Fruit fly (Drosophila melanogaster) whole organism, embryonic: ENCODE data around the gene Rab19.

Experiments used
- Adf1 ChIP-seq: fragments of 200-800 bp; sonication (Bioruptor generic); IDR thresholded peaks from 2 replicates; pipeline ENCODE4 v1.3.6; 2022; ENCODE audit warnings: missing biosample characterization, missing genetic modification characterization
- Bgb ChIP-seq: fragments of 200-800 bp; sonication (Bioruptor generic); IDR thresholded peaks from 2 replicates; pipeline ENCODE4 v1.3.6; 2022; ENCODE audit warnings: missing biosample characterization, missing genetic modification characterization; ENCODE audit not compliant: partially characterized antibody
- BtbVII ChIP-seq: fragments of 200-800 bp; sonication (Bioruptor generic); optimal IDR thresholded peaks from 3 replicates; lab custom pipeline; 2017; ENCODE audit warnings: missing biosample characterization, mild to moderate bottlenecking, missing genetic modification characterization
- CG10274 ChIP-seq: fragments of 200-800 bp; sonication (Bioruptor generic); optimal IDR thresholded peaks from 3 replicates; lab custom pipeline; 2017; ENCODE audit warnings: missing biosample characterization, mild to moderate bottlenecking, missing genetic modification characterization
- CG10321 ChIP-seq: fragments of 200-800 bp; sonication (Bioruptor generic); IDR thresholded peaks from 2 replicates; pipeline ENCODE4 v1.3.6; 2022; ENCODE audit warnings: missing biosample characterization, missing genetic modification characterization
- CG10462 ChIP-seq: fragments of 200-800 bp; sonication (Bioruptor generic); optimal IDR thresholded peaks from 2 replicates; lab custom pipeline; 2016; ENCODE audit warnings: missing biosample characterization, missing genetic modification characterization
- CG11085 ChIP-seq: fragments of 200-800 bp; sonication (Bioruptor generic); IDR thresholded peaks from 2 replicates; pipeline ENCODE4 v1.3.6; 2022; ENCODE audit warnings: missing biosample characterization, missing genetic modification characterization
- CG12299 ChIP-seq: fragments of 200-800 bp; sonication (Bioruptor generic); optimal IDR thresholded peaks from 2 replicates; lab custom pipeline; 2018; ENCODE audit warnings: missing biosample characterization, mild to moderate bottlenecking, missing genetic modification characterization
- CG13287 ChIP-seq: fragments of 200-800 bp; sonication (Bioruptor generic); IDR thresholded peaks from 2 replicates; pipeline ENCODE4 v1.3.6; 2022; ENCODE audit warnings: missing biosample characterization, missing genetic modification characterization; ENCODE audit not compliant: partially characterized antibody
- CG13624 ChIP-seq: fragments of 200-800 bp; sonication (Bioruptor generic); optimal IDR thresholded peaks from 2 replicates; lab custom pipeline; 2016; ENCODE audit warnings: missing biosample characterization, missing genetic modification characterization
- CG15514 ChIP-seq: fragments of 200-800 bp; sonication (Bioruptor generic); optimal IDR thresholded peaks from 3 replicates; lab custom pipeline; 2017; ENCODE audit warnings: missing biosample characterization, missing genetic modification characterization, mild to moderate bottlenecking, moderate library complexity, missing genetic modification reagents
- CG15601 ChIP-seq: fragments of 200-800 bp; sonication (Bioruptor generic); optimal IDR thresholded peaks from 3 replicates; lab custom pipeline; 2019; ENCODE audit warnings: missing biosample characterization, mild to moderate bottlenecking, missing genetic modification characterization, moderate library complexity
- CG1603 ChIP-seq: fragments of 200-800 bp; sonication (Bioruptor generic); optimal IDR thresholded peaks from 2 replicates; lab custom pipeline; 2019; ENCODE audit warnings: missing biosample characterization, mild to moderate bottlenecking, missing genetic modification characterization, moderate library complexity
- CG17612 ChIP-seq: fragments of 200-800 bp; sonication (Bioruptor generic); IDR thresholded peaks from 2 replicates; pipeline ENCODE4 v1.3.6; 2022; ENCODE audit warnings: missing biosample characterization, missing genetic modification characterization
- CG17829 ChIP-seq: fragments of 200-800 bp; optimal IDR thresholded peaks from 2 replicates; lab custom pipeline; 2019; ENCODE audit warnings: missing biosample characterization, mild to moderate bottlenecking, missing genetic modification characterization, moderate library complexity
- CG31224 ChIP-seq: fragments of 200-800 bp; sonication (Bioruptor generic); IDR thresholded peaks from 2 replicates; pipeline ENCODE4 v1.3.6; 2022; ENCODE audit warnings: missing biosample characterization, missing genetic modification characterization
- CG34422 ChIP-seq: fragments of 200-800 bp; sonication (Bioruptor generic); IDR thresholded peaks from 3 replicates; pipeline ENCODE4 v1.3.6; 2022; ENCODE audit warnings: missing biosample characterization, missing genetic modification characterization
- CG4424 ChIP-seq: fragments of 200-800 bp; sonication (Bioruptor generic); optimal IDR thresholded peaks from 3 replicates; lab custom pipeline; 2016; ENCODE audit warnings: missing biosample characterization, missing genetic modification characterization
- CG4707 ChIP-seq: fragments of 200-800 bp; sonication (Bioruptor generic); optimal IDR thresholded peaks from 2 replicates; lab custom pipeline; 2018; ENCODE audit warnings: missing biosample characterization, mild to moderate bottlenecking, missing genetic modification characterization, moderate library complexity
- CG6654 ChIP-seq: fragments of 200-800 bp; sonication (Bioruptor generic); optimal IDR thresholded peaks from 2 replicates; lab custom pipeline; 2017; ENCODE audit warnings: missing biosample characterization, mild to moderate bottlenecking, missing genetic modification characterization
- CG8290 ChIP-seq, 3 experiments: fragments of 200-800 bp; sonication (Bioruptor generic); optimal IDR thresholded peaks; 2 replicates each; lab custom pipeline; 2016 to 2019; ENCODE audit warnings: missing biosample characterization in 3 of 3, missing genetic modification characterization in 3 of 3, mild to moderate bottlenecking in 2 of 3, moderate library complexity in 1 of 3
- CG8388 ChIP-seq: fragments of 200-800 bp; sonication (Bioruptor generic); optimal IDR thresholded peaks from 2 replicates; lab custom pipeline; 2019; ENCODE audit warnings: missing biosample characterization, mild to moderate bottlenecking, missing genetic modification characterization, moderate library complexity
- CG9609 ChIP-seq: fragments of 200-800 bp; sonication (Bioruptor generic); optimal IDR thresholded peaks from 3 replicates; lab custom pipeline; 2016; ENCODE audit warnings: missing biosample characterization, missing genetic modification characterization
- CG9817 ChIP-seq: fragments of 200-800 bp; sonication (Bioruptor generic); optimal IDR thresholded peaks from 2 replicates; lab custom pipeline; 2018; ENCODE audit warnings: missing biosample characterization, mild to moderate bottlenecking, missing genetic modification characterization, moderate library complexity
- Dip3 ChIP-seq: fragments of 200-800 bp; sonication (Bioruptor generic); optimal IDR thresholded peaks from 3 replicates; lab custom pipeline; 2016; ENCODE audit warnings: missing biosample characterization, missing genetic modification characterization
- HLH54F ChIP-seq: fragments of 200-800 bp; sonication (Bioruptor generic); optimal IDR thresholded peaks from 3 replicates; lab custom pipeline; 2016; ENCODE audit warnings: missing biosample characterization, missing genetic modification characterization
- Hr51 ChIP-seq, 2 experiments: fragments of 200-800 bp; sonication (Bioruptor generic); optimal IDR thresholded peaks; 2 replicates in 1 of 2; 3 replicates in 1 of 2; lab custom pipeline; 2016 to 2018; ENCODE audit warnings: missing biosample characterization in 2 of 2, missing genetic modification characterization in 2 of 2, mild to moderate bottlenecking in 1 of 2, moderate library complexity in 1 of 2
- NC2α ChIP-seq: fragments of 200-800 bp; sonication (Bioruptor generic); optimal IDR thresholded peaks from 2 replicates; lab custom pipeline; 2016; ENCODE audit warnings: missing biosample characterization, missing genetic modification characterization
- Stat92E ChIP-seq, 3 experiments: fragments of >200 bp in 2 of 3; fragments of 200-800 bp in 1 of 3; sonication (Bioruptor generic) in 1 of 3; optimal IDR thresholded peaks; 2 replicates each; lab custom pipeline; 2017 to 2019; ENCODE audit warnings: missing biosample characterization in 3 of 3, missing genetic modification characterization in 3 of 3, mild to moderate bottlenecking in 1 of 3, moderate library complexity in 1 of 3
- Usf ChIP-seq: fragments of 200-800 bp; sonication (Bioruptor generic); optimal IDR thresholded peaks from 2 replicates; lab custom pipeline; 2017; ENCODE audit warnings: missing genotype, missing biosample characterization, missing genetic modification characterization
- Vsx1 ChIP-seq: fragments of 200-800 bp; sonication (Bioruptor generic); optimal IDR thresholded peaks from 2 replicates; lab custom pipeline; 2017; ENCODE audit warnings: missing biosample characterization, mild to moderate bottlenecking, missing genetic modification characterization, missing genetic modification reagents
- abd-A ChIP-seq: fragments of 200-800 bp; sonication (Bioruptor generic); optimal IDR thresholded peaks from 3 replicates; lab custom pipeline; 2019; ENCODE audit warnings: missing biosample characterization, mild to moderate bottlenecking, missing genetic modification characterization, moderate library complexity
- ara ChIP-seq: fragments of 200-800 bp; sonication (Bioruptor generic); IDR thresholded peaks from 2 replicates; pipeline ENCODE4 v1.3.6; 2022; ENCODE audit warnings: missing biosample characterization, missing genetic modification characterization
- ato ChIP-seq: fragments of 200-800 bp; sonication (Bioruptor generic); IDR thresholded peaks from 2 replicates; pipeline ENCODE4 v1.3.6; 2022; ENCODE audit warnings: missing biosample characterization, missing genetic modification characterization; ENCODE audit not compliant: partially characterized antibody
- chn ChIP-seq: fragments of 200-800 bp; sonication (Bioruptor generic); optimal IDR thresholded peaks from 2 replicates; lab custom pipeline; 2016; ENCODE audit warnings: missing biosample characterization, missing genetic modification characterization
- dan ChIP-seq: fragments of 200-800 bp; sonication (Bioruptor generic); IDR thresholded peaks from 2 replicates; pipeline ENCODE4 v1.3.6; 2022; ENCODE audit warnings: missing biosample characterization, missing genetic modification characterization
- dati ChIP-seq: fragments of 200-800 bp; sonication (Bioruptor generic); IDR thresholded peaks from 2 replicates; pipeline ENCODE4 v1.3.6; 2022; ENCODE audit warnings: missing biosample characterization, missing genetic modification characterization
- pan ChIP-seq, 4 experiments: fragments of >200 bp in 3 of 4; fragments of 200-800 bp in 1 of 4; sonication (Bioruptor generic) in 1 of 4; optimal IDR thresholded peaks in 3 of 4; IDR thresholded peaks in 1 of 4; 2 replicates each; pipeline versions ENCODE4 v1.3.6 to Lab custom; 2017 to 2022; ENCODE audit warnings: missing biosample characterization in 2 of 4, missing genetic modification characterization in 2 of 4, mixed read lengths in 1 of 4
- pnt ChIP-seq: fragments of 200-800 bp; sonication (Bioruptor generic); optimal IDR thresholded peaks from 3 replicates; lab custom pipeline; 2016; ENCODE audit warnings: missing biosample characterization, missing genetic modification characterization
- run ChIP-seq: fragments of 200-800 bp; sonication (Bioruptor generic); optimal IDR thresholded peaks from 3 replicates; lab custom pipeline; 2018; ENCODE audit warnings: missing biosample characterization, mild to moderate bottlenecking, missing genetic modification characterization
- sens-2 ChIP-seq: fragments of 200-800 bp; sonication (Bioruptor generic); IDR thresholded peaks from 2 replicates; pipeline ENCODE4 v1.3.6; 2022; ENCODE audit warnings: missing biosample characterization, missing genetic modification characterization
- slp2 ChIP-seq: fragments of 200-800 bp; sonication (Bioruptor generic); optimal IDR thresholded peaks from 2 replicates; lab custom pipeline; 2016; ENCODE audit warnings: missing biosample characterization, missing genetic modification characterization
- sug ChIP-seq: fragments of 200-800 bp; optimal IDR thresholded peaks from 2 replicates; lab custom pipeline; 2019; ENCODE audit warnings: missing biosample characterization, mild to moderate bottlenecking, missing genetic modification characterization, moderate library complexity
- tgo ChIP-seq: fragments of 200-800 bp; sonication (Bioruptor generic); IDR thresholded peaks from 3 replicates; pipeline ENCODE4 v1.3.6; 2022; ENCODE audit warnings: missing biosample characterization, missing genetic modification characterization
- trem ChIP-seq: fragments of 200-800 bp; optimal IDR thresholded peaks from 3 replicates; lab custom pipeline; 2019; ENCODE audit warnings: missing biosample characterization, mild to moderate bottlenecking, missing genetic modification characterization, moderate library complexity
- vnd ChIP-seq: fragments of 200-800 bp; sonication (Bioruptor generic); IDR thresholded peaks from 3 replicates; pipeline ENCODE4 v1.3.6; 2022; ENCODE audit warnings: missing biosample characterization, missing genetic modification characterization; ENCODE audit not compliant: partially characterized antibody
- zen ChIP-seq: fragments of 200-800 bp; sonication (Bioruptor generic); optimal IDR thresholded peaks from 3 replicates; lab custom pipeline; 2018; ENCODE audit warnings: missing biosample characterization, mild to moderate bottlenecking, missing genetic modification characterization, moderate library complexity

Gene Rab19

DNA sequence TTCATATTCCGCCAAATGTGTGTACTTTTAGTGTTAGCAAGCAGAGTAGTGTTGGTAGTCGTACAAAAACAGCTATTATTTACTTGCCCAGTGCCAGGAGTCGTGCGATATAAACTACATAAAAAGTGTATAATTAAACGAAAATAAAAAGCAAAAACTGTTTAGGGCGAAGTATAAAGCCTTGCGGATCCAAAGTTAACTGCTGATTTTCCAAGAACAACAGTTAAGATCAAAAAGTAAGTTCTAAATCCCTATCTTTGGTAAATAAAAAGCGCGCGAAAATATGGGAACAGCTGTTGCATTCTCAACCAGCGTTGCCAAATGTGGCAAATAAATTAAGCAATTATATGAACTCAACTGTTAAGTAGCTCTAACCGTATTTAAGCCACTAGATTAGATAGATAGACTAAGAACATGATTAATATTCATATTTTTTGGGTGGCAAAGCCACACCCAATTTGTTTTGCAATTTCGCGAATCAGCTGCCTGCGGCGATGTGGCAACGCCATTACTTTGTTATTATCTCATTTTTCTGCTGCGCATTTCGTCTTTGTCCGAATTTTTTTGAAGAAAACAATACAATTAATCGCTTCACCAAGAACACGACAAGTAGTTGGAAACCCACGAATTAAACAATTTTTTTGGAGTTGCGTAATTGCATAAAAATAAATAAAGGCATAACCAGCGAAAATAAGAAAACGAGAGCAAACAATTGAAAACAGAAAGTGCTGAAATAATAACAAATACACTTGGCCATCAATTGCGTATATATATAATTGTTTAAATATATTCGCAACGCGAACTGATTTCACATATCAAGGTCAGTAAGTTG, 43.7 kb downstream of the Rab19 start, which contains the start of the genes Prim1 and CG7083 (continued):
- TF ChIP-seq CG8290 (GFP tag; optimal IDR thresholded peaks at IDR 0.05; lab: Kevin White, UChicago) (peak; percentile 47), CG8290 (tag; optimal IDR thresholded peaks at IDR 0.05; lab: Kevin White, UChicago) (peak; percentile 36 to 72), CG31224 (GFP tag; lab: Robert Waterston, UW) (peak; percentile 18; the same call in 1 of the 2 replicates), run (tag; lab: Kevin White, UChicago) (no peak), dan (GFP tag; lab: Robert Waterston, UW) (no peak), Bgb (peak; percentile 29; the same call in 1 of the 2 replicates), CG8388 (GFP tag; lab: Kevin White, UChicago) (peak; percentile 51), NC2α (GFP tag; lab: Kevin White, UChicago) (no peak), CG15601 (tag; lab: Kevin White, UChicago) (peak; percentile 34), CG10321 (no peak), CG10274 (no peak), CG15514 (peak; percentile 67), CG4707 (GFP tag; lab: Kevin White, UChicago) (no peak), zen (tag; lab: Kevin White, UChicago) (peak; percentile 63), CG17829 (tag; lab: Kevin White, UChicago) (peak; percentile 59), HLH54F (peak; percentile 71), CG1603 (peak; percentile 87), pnt (GFP tag; lab: Kevin White, UChicago) (peak; percentile 33), Hr51 (GFP tag; optimal IDR thresholded peaks at IDR 0.05; lab: Kevin White, UChicago) (peak; percentile 57 to 66), CG11085 (GFP tag; lab: Robert Waterston, UW) (no peak), dati (GFP tag; lab: Robert Waterston, UW) (no peak), CG10462 (GFP tag; lab: Kevin White, UChicago) (peak; percentile 48), abd-A (tag; lab: Kevin White, UChicago) (no peak), CG34422 (GFP tag; lab: Robert Waterston, UW) (peak; percentile 79), chn (GFP tag; lab: Kevin White, UChicago) (peak; percentile 81), CG9609 (GFP tag; lab: Kevin White, UChicago) (peak; percentile 62), Usf (GFP tag; lab: Kevin White, UChicago) (no peak), Vsx1 (peak; percentile 30), CG13287 (GFP tag; lab: Robert Waterston, UW) (peak; percentile 43), ara (GFP tag; lab: Robert Waterston, UW) (peak; percentile 42; the same call in 1 of the 2 replicates), CG6654 (GFP tag; lab: Kevin White, UChicago) (no peak), pan (optimal IDR thresholded peaks at IDR 0.05; lab: Kevin White, UChicago) (no peak), pan (GFP tag; optimal IDR thresholded peaks at IDR 0.05 in 1 of 2, IDR thresholded peaks at IDR 0.05 in 1 of 2) (peak in 1 of 2 experiments; percentile 64), Stat92E (GFP tag; optimal IDR thresholded peaks at IDR 0.05; lab: Kevin White, UChicago) (no peak), Adf1 (GFP tag; lab: Robert Waterston, UW) (no peak), ato (GFP tag; lab: Robert Waterston, UW) (no peak), CG13624 (peak; percentile 97), CG12299 (tag; lab: Kevin White, UChicago) (peak; percentile 51), sug (peak; percentile 67), vnd (GFP tag; lab: Robert Waterston, UW) (no peak), BtbVII (GFP tag; lab: Kevin White, UChicago) (peak; percentile 44), trem (tag; lab: Kevin White, UChicago) (peak; percentile 63), CG17612 (GFP tag; lab: Robert Waterston, UW) (no peak), CG4424 (GFP tag; lab: Kevin White, UChicago) (peak; percentile 64), tgo (GFP tag; lab: Robert Waterston, UW) (peak; percentile 30; the same call in 1 of the 3 replicates), CG9817 (tag; lab: Kevin White, UChicago) (peak; percentile 43), sens-2 (0 out of 2 replicates have a peak, but pooled peaks have one; percentile 20), slp2 (peak; percentile 55), Dip3 (GFP tag; lab: Kevin White, UChicago) (peak; percentile 22)
